Worm (Caenorhabditis elegans) whole organism, young adult: ENCODE results near the gene cyp-25A2.

Source experiments
- B0019.2 ChIP-seq: fragments of 200-800 bp; sonication (Bioruptor generic); conservative IDR thresholded peaks from 2 replicates; pipeline ENCODE4 v1.3.6; 2022; ENCODE audit warnings: missing genetic modification reagents, missing genetic modification characterization, missing compliant biosample characterization
- B0035.1 ChIP-seq: sonication (generic microtip); optimal IDR thresholded peaks from 2 replicates; lab custom pipeline; 2016; ENCODE audit warnings: missing genetic modification characterization, mild to moderate bottlenecking, missing compliant biosample characterization, missing genotype, missing genetic modification reagents
- D2030.7 ChIP-seq: fragments of 200-800 bp; sonication (Bioruptor generic); IDR thresholded peaks from 2 replicates; pipeline ENCODE4 v1.3.6; 2022; ENCODE audit warnings: missing genetic modification reagents, missing genetic modification characterization, missing compliant biosample characterization
- F10E7.11 ChIP-seq: sonication (generic microtip); optimal IDR thresholded peaks from 2 replicates; lab custom pipeline; 2017; ENCODE audit warnings: mild to moderate bottlenecking, missing genetic modification characterization, moderate library complexity, missing compliant biosample characterization
- F52B5.7 ChIP-seq: sonication (generic microtip); optimal IDR thresholded peaks from 2 replicates; lab custom pipeline; 2016; ENCODE audit warnings: mild to moderate bottlenecking, missing genetic modification characterization, missing compliant biosample characterization
- F55B11.4 ChIP-seq: sonication (generic microtip); optimal IDR thresholded peaks from 2 replicates; lab custom pipeline; 2016; ENCODE audit warnings: missing compliant biosample characterization, missing genetic modification characterization, borderline replicate concordance; ENCODE audit not compliant: insufficient read depth
- T26A5.8 ChIP-seq: sonication (generic microtip); optimal IDR thresholded peaks from 2 replicates; lab custom pipeline; 2016; ENCODE audit warnings: missing genetic modification characterization, missing compliant biosample characterization
- Y53F4B.3 ChIP-seq: fragments of 200-800 bp; sonication (Bioruptor generic); IDR thresholded peaks from 2 replicates; pipeline ENCODE4 v1.3.6; 2022; ENCODE audit warnings: missing genetic modification reagents, missing genetic modification characterization, missing compliant biosample characterization
- Y79H2A.3 ChIP-seq: fragments of 200-800 bp; sonication (Bioruptor generic); conservative IDR thresholded peaks from 2 replicates; pipeline ENCODE4 v1.3.6; 2022; ENCODE audit warnings: missing genetic modification reagents, missing genetic modification characterization, missing compliant biosample characterization
- akir-1 ChIP-seq: fragments of 200-800 bp; sonication (Bioruptor generic); optimal IDR thresholded peaks from 2 replicates; lab custom pipeline; 2018; ENCODE audit warnings: mild to moderate bottlenecking, missing genetic modification characterization, moderate library complexity, missing compliant biosample characterization
- ama-1 ChIP-seq, 3 experiments: fragments of 150-350 bp in 1 of 3; sonication (generic microtip) in 2 of 3; optimal IDR thresholded peaks; 2 replicates each; lab custom pipeline; 2014 to 2018; ENCODE audit warnings: missing biosample characterization in 2 of 3, missing genetic modification characterization in 2 of 3, missing genetic modification reagents in 2 of 3
- aptf-2 ChIP-seq: fragments of 200-800 bp; sonication (Bioruptor generic); conservative IDR thresholded peaks from 2 replicates; pipeline ENCODE4 v1.3.6; 2022; ENCODE audit warnings: missing genetic modification reagents, missing genetic modification characterization, missing compliant biosample characterization
- aptf-3 ChIP-seq: fragments of 200-800 bp; sonication (Bioruptor generic); IDR thresholded peaks from 2 replicates; pipeline ENCODE4 v1.3.6; 2022; ENCODE audit warnings: missing genetic modification characterization, missing compliant biosample characterization
- bed-2 ChIP-seq: fragments of 200-800 bp; sonication (Bioruptor generic); IDR thresholded peaks from 2 replicates; pipeline ENCODE4 v1.3.6; 2022; ENCODE audit warnings: missing genetic modification reagents, missing genetic modification characterization, missing compliant biosample characterization
- ceh-27 ChIP-seq: fragments of 200-800 bp; sonication (Bioruptor generic); optimal IDR thresholded peaks from 2 replicates; lab custom pipeline; 2018; ENCODE audit warnings: mild to moderate bottlenecking, missing genetic modification characterization, moderate library complexity, missing compliant biosample characterization
- ceh-58 ChIP-seq: fragments of 200-800 bp; sonication (Bioruptor generic); IDR thresholded peaks from 2 replicates; pipeline ENCODE4 v1.3.6; 2022; ENCODE audit warnings: missing genetic modification characterization, missing compliant biosample characterization
- die-1 ChIP-seq: sonication (generic microtip); optimal IDR thresholded peaks from 2 replicates; lab custom pipeline; 2016; ENCODE audit warnings: missing genotype, mild to moderate bottlenecking, missing genetic modification characterization, missing compliant biosample characterization
- dpl-1 ChIP-seq: fragments of 150-350 bp; optimal IDR thresholded peaks from 2 replicates; lab custom pipeline; 2014; ENCODE audit warnings: missing biosample characterization, missing genetic modification reagents, missing genetic modification characterization
- egl-18 ChIP-seq: fragments of 200-800 bp; sonication (Bioruptor generic); IDR thresholded peaks from 2 replicates; pipeline ENCODE4 v1.3.6; 2022; ENCODE audit warnings: missing genetic modification reagents, missing genetic modification characterization, missing compliant biosample characterization
- egrh-3 ChIP-seq: fragments of 200-800 bp; sonication (Bioruptor generic); IDR thresholded peaks from 2 replicates; pipeline ENCODE4 v1.3.6; 2022; ENCODE audit warnings: missing genetic modification reagents, missing genetic modification characterization, missing compliant biosample characterization
- ekl-4 ChIP-seq: fragments of 200-800 bp; sonication (Bioruptor generic); IDR thresholded peaks from 2 replicates; pipeline ENCODE4 v1.3.6; 2022; ENCODE audit warnings: missing genetic modification reagents, missing genetic modification characterization, missing compliant biosample characterization
- ets-4 ChIP-seq: fragments of 200-800 bp; sonication (Bioruptor generic); optimal IDR thresholded peaks from 2 replicates; lab custom pipeline; 2018; ENCODE audit warnings: mild to moderate bottlenecking, missing genetic modification characterization, missing compliant biosample characterization
- hlh-12 ChIP-seq: sonication (generic microtip); optimal IDR thresholded peaks from 2 replicates; lab custom pipeline; 2016; ENCODE audit warnings: missing genetic modification characterization, missing compliant biosample characterization
- hlh-26 ChIP-seq: fragments of 200-800 bp; sonication (Bioruptor generic); conservative IDR thresholded peaks from 2 replicates; pipeline ENCODE4 v1.3.6; 2022; ENCODE audit warnings: missing genetic modification reagents, missing genetic modification characterization, missing compliant biosample characterization
- hrde-1 ChIP-seq: sonication (generic microtip); optimal IDR thresholded peaks from 2 replicates; lab custom pipeline; 2016; ENCODE audit warnings: missing genetic modification characterization, mild to moderate bottlenecking, missing compliant biosample characterization, moderate library complexity, missing genotype, missing genetic modification reagents, borderline replicate concordance
- hsf-1 ChIP-seq: fragments of 200-800 bp; sonication (Bioruptor generic); IDR thresholded peaks from 2 replicates; pipeline ENCODE4 v1.3.6; 2022; ENCODE audit warnings: missing genetic modification reagents, missing genetic modification characterization, missing compliant biosample characterization
- lin-26 ChIP-seq: fragments of 200-800 bp; sonication (Bioruptor generic); IDR thresholded peaks from 2 replicates; pipeline ENCODE4 v1.3.6; 2022; ENCODE audit warnings: missing genetic modification reagents, missing genetic modification characterization, missing compliant biosample characterization
- lin-35 ChIP-seq, 3 experiments: fragments of 150-350 bp in 2 of 3; sonication (generic microtip) in 1 of 3; optimal IDR thresholded peaks; 2 replicates each; lab custom pipeline; 2014 to 2018; ENCODE audit warnings: missing biosample characterization in 3 of 3, missing genetic modification characterization in 3 of 3, missing genetic modification reagents in 3 of 3
- lin-40 ChIP-seq: sonication (generic microtip); optimal IDR thresholded peaks from 2 replicates; lab custom pipeline; 2016; ENCODE audit warnings: missing genetic modification characterization, mild to moderate bottlenecking, missing compliant biosample characterization, missing genotype, missing genetic modification reagents
- lin-54 ChIP-seq: fragments of 200-800 bp; sonication (Bioruptor generic); optimal IDR thresholded peaks from 2 replicates; lab custom pipeline; 2018; ENCODE audit warnings: mild to moderate bottlenecking, missing genetic modification characterization, missing compliant biosample characterization
- lsl-1 ChIP-seq: fragments of 200-800 bp; sonication (Bioruptor generic); optimal IDR thresholded peaks from 2 replicates; lab custom pipeline; 2018; ENCODE audit warnings: mild to moderate bottlenecking, missing genetic modification characterization, moderate library complexity, missing compliant biosample characterization
- lsy-27 ChIP-seq: sonication (generic microtip); optimal IDR thresholded peaks from 2 replicates; lab custom pipeline; 2017; ENCODE audit warnings: missing genetic modification characterization, mild to moderate bottlenecking, missing compliant biosample characterization, antibody characterized with exemption, missing genotype, borderline replicate concordance; ENCODE audit not compliant: insufficient read depth
- madf-3 ChIP-seq: fragments of 200-800 bp; sonication (Bioruptor generic); IDR thresholded peaks from 2 replicates; pipeline ENCODE4 v1.3.6; 2022; ENCODE audit warnings: missing genetic modification reagents, missing genetic modification characterization, missing compliant biosample characterization
- mel-28 ChIP-seq: sonication (generic microtip); optimal IDR thresholded peaks from 2 replicates; lab custom pipeline; 2016; ENCODE audit warnings: borderline replicate concordance, mild to moderate bottlenecking, missing genetic modification characterization, missing compliant biosample characterization
- mes-4 ChIP-seq: sonication (generic microtip); optimal IDR thresholded peaks from 2 replicates; lab custom pipeline; 2016; ENCODE audit warnings: missing genotype, missing genetic modification characterization, missing compliant biosample characterization
- nfya-2 ChIP-seq: fragments of 200-800 bp; sonication (Bioruptor generic); IDR thresholded peaks from 2 replicates; pipeline ENCODE4 v1.3.6; 2022; ENCODE audit warnings: missing genetic modification reagents, missing genetic modification characterization, missing compliant biosample characterization
- nhr-80 ChIP-seq: sonication (generic microtip); optimal IDR thresholded peaks from 2 replicates; lab custom pipeline; 2016; ENCODE audit warnings: missing genetic modification characterization, missing compliant biosample characterization
- nhr-90 ChIP-seq: sonication (generic microtip); optimal IDR thresholded peaks from 2 replicates; lab custom pipeline; 2016; ENCODE audit warnings: missing genotype, mild to moderate bottlenecking, missing genetic modification characterization, missing compliant biosample characterization
- snpc-1.1 ChIP-seq: sonication (generic microtip); optimal IDR thresholded peaks from 2 replicates; lab custom pipeline; 2017; ENCODE audit warnings: missing genetic modification characterization, mild to moderate bottlenecking, missing compliant biosample characterization, antibody characterized with exemption, moderate library complexity, missing genotype, missing genetic modification reagents; ENCODE audit not compliant: insufficient read depth
- snpc-1.3 ChIP-seq: sonication (generic microtip); optimal IDR thresholded peaks from 2 replicates; lab custom pipeline; 2017; ENCODE audit warnings: missing genetic modification characterization, mild to moderate bottlenecking, missing compliant biosample characterization, antibody characterized with exemption, moderate library complexity, missing genotype, missing genetic modification reagents; ENCODE audit not compliant: insufficient read depth
- snpc-4 ChIP-seq, 5 experiments: fragments of 150-350 bp in 1 of 5; sonication (generic microtip) in 4 of 5; optimal IDR thresholded peaks; 2 replicates each; lab custom pipeline; 2014 to 2018; ENCODE audit warnings: missing genetic modification characterization in 5 of 5, missing biosample characterization in 3 of 5, antibody characterized with exemption in 2 of 5, mild to moderate bottlenecking in 2 of 5, missing compliant biosample characterization in 2 of 5, missing genotype in 2 of 5, moderate library complexity in 2 of 5, missing genetic modification reagents in 1 of 5
- somi-1 ChIP-seq: fragments of 200-800 bp; sonication (Bioruptor generic); optimal IDR thresholded peaks from 2 replicates; lab custom pipeline; 2018; ENCODE audit warnings: mild to moderate bottlenecking, missing genetic modification characterization, missing compliant biosample characterization
- tbp1 ChIP-seq: fragments of 200-800 bp; sonication (Bioruptor generic); optimal IDR thresholded peaks from 2 replicates; lab custom pipeline; 2018; ENCODE audit warnings: mild to moderate bottlenecking, missing genetic modification characterization, missing compliant biosample characterization
- tlf-1 ChIP-seq: fragments of 200-800 bp; sonication (Bioruptor generic); optimal IDR thresholded peaks from 2 replicates; lab custom pipeline; 2018; ENCODE audit warnings: mild to moderate bottlenecking, missing genetic modification characterization, missing compliant biosample characterization
- unc-62 ChIP-seq: fragments of 150-350 bp; optimal IDR thresholded peaks from 2 replicates; lab custom pipeline; 2014; ENCODE audit warnings: missing biosample characterization, missing genetic modification reagents, missing genetic modification characterization
- xnd-1 ChIP-seq: sonication (generic microtip); optimal IDR thresholded peaks from 2 replicates; lab custom pipeline; 2016; ENCODE audit warnings: missing genotype, missing genetic modification reagents, missing genetic modification characterization, missing compliant biosample characterization
- ztf-26 ChIP-seq: sonication (generic microtip); optimal IDR thresholded peaks from 2 replicates; lab custom pipeline; 2017; ENCODE audit warnings: missing genetic modification characterization, missing compliant biosample characterization

The cyp-25A2 gene

DNA sequence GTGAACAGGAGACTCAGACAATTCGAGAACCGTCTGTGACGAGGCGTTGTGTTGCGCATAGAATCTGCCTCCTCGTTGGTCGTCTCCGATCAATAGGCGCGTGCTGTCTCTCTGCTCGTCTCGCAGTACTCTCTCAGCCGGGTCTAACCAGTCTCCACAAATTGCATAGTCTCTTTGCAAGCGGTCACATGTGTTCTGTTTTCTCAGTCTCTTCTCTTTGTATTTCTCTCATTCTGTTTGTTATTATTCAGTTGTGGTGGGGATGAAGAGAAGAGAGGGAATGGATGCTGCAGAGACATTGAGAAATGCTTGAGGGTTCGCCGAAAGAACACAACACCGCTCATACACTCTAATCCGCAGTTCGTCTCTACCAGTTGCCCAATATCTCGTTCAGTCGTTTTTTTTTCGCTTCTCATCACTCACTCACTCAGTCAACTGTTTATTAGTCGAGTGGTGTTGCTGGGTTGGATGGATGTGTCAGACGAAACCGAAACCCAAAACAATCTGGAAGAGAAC is 33.6 kb upstream of the cyp-25A2 start (continued):
- TF ChIP-seq lin-54 (peak; percentile 77), ceh-27 (peak; percentile 93), hrde-1 (no peak), lin-40 (tag; lab: Kevin White, UChicago) (peak; percentile 95), egl-18 (GFP tag; lab: Robert Waterston, UW) (no peak), F10E7.11 (tag; lab: Kevin White, UChicago) (peak; percentile 43), B0019.2 (GFP tag; lab: Robert Waterston, UW) (no peak), ztf-26 (tag; lab: Kevin White, UChicago) (peak; percentile 94), akir-1 (GFP tag; lab: Kevin White, UChicago) (no peak), unc-62 (GFP tag; lab: Kevin White, UChicago) (peak; percentile 83), Y53F4B.3 (GFP tag; lab: Robert Waterston, UW) (no peak), tlf-1 (GFP tag; lab: Kevin White, UChicago) (peak; percentile 74), hlh-26 (GFP tag; lab: Robert Waterston, UW) (no peak), lsl-1 (no peak), somi-1 (GFP tag; lab: Kevin White, UChicago) (peak; percentile 98), egrh-3 (GFP tag; lab: Robert Waterston, UW) (no peak), Y79H2A.3 (GFP tag; lab: Robert Waterston, UW) (no peak), D2030.7 (GFP tag; lab: Robert Waterston, UW) (no peak), lsy-27 (tag; lab: Kevin White, UChicago) (no peak), snpc-1.3 (tag; lab: Kevin White, UChicago) (no peak), ceh-58 (no peak), bed-2 (GFP tag; lab: Robert Waterston, UW) (no peak), xnd-1 (tag; lab: Kevin White, UChicago) (no peak), nhr-90 (tag; lab: Kevin White, UChicago) (peak; percentile 30), hsf-1 (peak; percentile 85), lin-26 (peak; percentile 70; the same call in 1 of the 2 replicates), nfya-2 (GFP tag; lab: Robert Waterston, UW) (no peak), ekl-4 (GFP tag; lab: Robert Waterston, UW) (peak; percentile 91), snpc-4 (GFP tag; optimal IDR thresholded peaks at IDR 0.05; lab: Kevin White, UChicago) (peak; percentile 25), snpc-4 (tag; optimal IDR thresholded peaks at IDR 0.05; lab: Kevin White, UChicago) (peak in 3 of 4 experiments; percentile 49 to 78 (median 64)), hlh-12 (tag; lab: Kevin White, UChicago) (no peak), tbp1 (peak; percentile 53), aptf-2 (GFP tag; lab: Robert Waterston, UW) (no peak), T26A5.8 (tag; lab: Kevin White, UChicago) (no peak), die-1 (peak; percentile 64), B0035.1 (tag; lab: Kevin White, UChicago) (peak; percentile 77), F52B5.7 (peak; percentile 7), ets-4 (GFP tag; lab: Kevin White, UChicago) (no peak), ama-1 (optimal IDR thresholded peaks at IDR 0.05; lab: Kevin White, UChicago) (peak; percentile 73), ama-1 (GFP tag; optimal IDR thresholded peaks at IDR 0.05; lab: Kevin White, UChicago) (no peak), aptf-3 (no peak), dpl-1 (no peak), mel-28 (no peak), lin-35 (GFP tag; optimal IDR thresholded peaks at IDR 0.05; lab: Kevin White, UChicago) (peak in 2 of 3 experiments; percentile 22 to 88), snpc-1.1 (tag; lab: Kevin White, UChicago) (peak; percentile 5), madf-3 (GFP tag; lab: Robert Waterston, UW) (no peak), mes-4 (tag; lab: Kevin White, UChicago) (no peak), nhr-80 (tag; lab: Kevin White, UChicago) (peak; percentile 72), F55B11.4 (tag; lab: Kevin White, UChicago) (no peak)
